Fruit fly (Drosophila melanogaster) Kc167 (cell line): ENCODE results near the gene Brd8.

Source experiments
- Myc ChIP-seq: fragments of >200 bp; optimal IDR thresholded peaks from 2 replicates; lab custom pipeline; 2017; ENCODE audit warnings: missing external identifiers
- Sin3A ChIP-seq: fragments of >200 bp; optimal IDR thresholded peaks from 2 replicates; lab custom pipeline; 2018; ENCODE audit warnings: missing external identifiers
- h ChIP-seq: fragments of >200 bp; optimal IDR thresholded peaks from 3 replicates; lab custom pipeline; 2018; ENCODE audit warnings: missing external identifiers
- insv ChIP-seq: fragments of >200 bp; optimal IDR thresholded peaks from 3 replicates; lab custom pipeline; 2018; ENCODE audit warnings: missing external identifiers
- psq ChIP-seq: fragments of >200 bp; optimal IDR thresholded peaks from 2 replicates; lab custom pipeline; 2017; ENCODE audit warnings: missing external identifiers
- ttk ChIP-seq: sonication (Bioruptor generic); optimal IDR thresholded peaks from 2 replicates; lab custom pipeline; 2017; ENCODE audit warnings: missing external identifiers

The Brd8 gene

DNA sequence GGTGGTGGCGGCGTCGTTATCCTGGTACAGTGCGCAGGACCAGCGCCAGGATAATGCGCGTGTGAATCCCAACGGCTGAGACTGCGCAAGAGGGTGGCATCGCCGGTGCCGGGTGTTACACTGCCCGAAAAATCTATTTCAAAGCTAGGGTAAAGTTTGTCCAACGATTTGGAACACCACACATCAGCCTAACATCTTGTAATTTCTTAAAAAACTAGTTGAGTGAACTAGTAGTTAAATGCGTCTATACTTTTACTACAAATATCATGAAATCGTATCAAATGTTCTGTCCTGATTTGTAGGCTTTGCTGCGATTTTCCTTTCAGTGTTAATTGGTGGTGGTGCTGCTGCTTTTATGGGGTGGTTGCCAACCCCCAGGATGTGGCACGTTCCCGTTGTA is 41.8 kb downstream of the Brd8 start:
- no peak for TF ChIP-seq ttk
- no peak for TF ChIP-seq Myc (lab: Kevin White, UChicago)
- TF ChIP-seq psq: no peak

DNA sequence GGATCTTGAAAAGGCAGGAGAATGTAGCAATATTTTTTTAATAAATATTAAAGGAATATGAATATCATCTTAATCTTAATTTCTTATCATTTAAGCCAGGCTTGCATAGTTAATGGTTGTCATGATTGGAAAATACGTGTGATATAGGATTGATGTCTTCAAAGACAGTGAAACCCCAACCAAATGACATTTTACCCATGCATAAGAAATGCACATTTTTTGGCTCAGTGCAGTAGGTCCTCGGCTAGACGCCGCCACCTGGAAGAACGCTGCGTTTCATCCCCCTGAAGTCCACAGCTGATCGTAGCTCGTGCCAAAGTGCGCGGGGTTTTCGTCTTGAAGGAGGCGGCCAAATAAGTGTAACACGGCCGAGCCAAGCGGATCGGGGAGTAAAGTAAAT is 43.3 kb downstream of the Brd8 start:
- TF ChIP-seq insv (no peak), Sin3A (lab: Kevin White, UChicago) (no peak), ttk (no peak), h (lab: Kevin White, UChicago) (no peak), Myc (lab: Kevin White, UChicago) (no peak), psq (no peak)

DNA sequence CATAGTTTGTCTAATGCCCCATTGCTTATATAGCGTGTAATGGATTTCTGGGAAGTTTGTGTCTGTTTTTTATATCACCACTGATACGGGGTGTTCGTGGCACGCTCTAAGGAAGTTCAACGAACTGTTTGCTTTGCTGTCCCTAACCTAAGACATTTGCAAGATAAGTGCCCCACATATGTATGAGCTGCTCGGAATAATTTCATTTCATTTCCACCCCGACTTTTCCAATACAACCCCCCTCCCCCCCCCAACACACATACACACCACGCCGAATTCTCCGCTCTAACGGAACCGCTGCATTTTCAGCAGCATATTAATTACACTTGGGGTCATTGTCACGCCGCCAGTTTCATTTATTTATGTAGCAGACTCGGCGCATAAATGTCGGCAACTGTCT is 44.8 kb downstream of the Brd8 start:
- TF ChIP-seq Myc (lab: Kevin White, UChicago) (no peak), ttk (no peak), Sin3A (lab: Kevin White, UChicago) (no peak), h (lab: Kevin White, UChicago) (no peak), insv (no peak), psq (no peak)

DNA sequence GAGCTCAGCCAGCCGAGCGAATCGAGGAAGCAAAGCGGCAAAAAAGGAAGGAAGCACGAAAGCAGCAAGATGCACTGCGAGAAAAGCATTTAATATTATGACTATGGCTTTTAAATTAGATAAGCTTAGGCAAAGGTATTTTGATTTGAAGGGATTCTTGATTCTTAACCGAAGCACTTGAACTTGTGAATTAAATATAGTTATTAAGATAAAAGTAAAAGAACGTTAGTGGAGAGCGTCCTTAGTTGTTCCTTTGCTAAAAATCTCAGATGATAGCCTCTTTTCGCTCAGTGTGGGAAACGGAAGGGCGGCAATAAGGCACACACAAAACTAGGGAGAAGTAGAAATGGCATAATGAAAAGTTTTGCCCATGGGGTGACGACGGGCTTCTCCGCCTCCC is 45.9 kb downstream of the Brd8 start:
- TF ChIP-seq Myc (lab: Kevin White, UChicago): no peak
- TF ChIP-seq insv: no peak
- no peak for TF ChIP-seq h (lab: Kevin White, UChicago)
- TF ChIP-seq psq: no peak
- TF ChIP-seq ttk: no peak
- no peak for TF ChIP-seq Sin3A (lab: Kevin White, UChicago)

DNA sequence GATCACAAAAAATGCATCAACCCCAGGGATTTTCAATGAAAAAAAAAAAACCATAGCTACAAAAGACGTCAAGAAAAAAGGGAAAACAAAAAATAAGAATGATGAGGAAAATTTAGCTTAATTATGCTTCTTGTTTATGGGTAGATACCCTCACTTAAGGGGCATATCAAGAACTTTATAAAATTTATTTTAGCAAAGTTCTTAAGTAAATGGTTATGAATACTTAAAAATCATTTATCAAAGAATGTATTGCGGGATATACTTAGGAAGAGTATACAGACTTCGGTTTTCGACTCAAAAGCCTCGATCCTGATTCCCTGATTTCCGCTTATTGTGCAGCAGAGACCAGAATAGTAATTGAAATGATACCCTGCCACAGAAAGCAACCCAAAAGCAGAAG is 49.7 kb downstream of the Brd8 start:
- TF ChIP-seq Sin3A (lab: Kevin White, UChicago): no peak
- no peak for TF ChIP-seq insv
- no peak for TF ChIP-seq Myc (lab: Kevin White, UChicago)
- TF ChIP-seq ttk: no peak
- TF ChIP-seq psq: no peak
- no peak for TF ChIP-seq h (lab: Kevin White, UChicago)

DNA sequence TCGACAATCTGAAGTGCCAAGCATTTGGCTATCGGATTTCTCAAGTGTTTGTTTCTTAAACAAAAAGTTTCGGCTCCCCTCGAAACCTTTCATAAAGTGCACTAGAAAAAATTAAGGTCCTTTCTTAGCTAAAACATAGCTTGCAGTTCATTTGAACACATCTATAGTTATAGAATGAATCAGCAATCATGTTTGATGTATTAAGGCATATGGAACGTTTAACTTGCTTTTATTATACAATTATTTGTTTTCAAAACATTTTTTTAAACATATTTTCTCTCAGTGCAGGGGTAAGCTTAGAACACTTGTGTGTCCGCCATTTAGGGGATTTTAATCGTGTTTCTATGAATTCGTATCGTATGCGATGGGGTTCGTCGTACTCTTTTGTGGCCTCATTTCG is 51.3 kb downstream of the Brd8 start:
- TF ChIP-seq Sin3A (lab: Kevin White, UChicago) (no peak), ttk (no peak), Myc (lab: Kevin White, UChicago) (no peak), psq (no peak), h (lab: Kevin White, UChicago) (no peak), insv (no peak)
